Worm (Caenorhabditis elegans): ENCODE results near the gene Y97E10AL.1.

- TF ChIP-seq snpc-4 (tag; optimal IDR thresholded peaks at IDR 0.05) (no peak), pqm-1 (tag; optimal IDR thresholded peaks at IDR 0.05) (no peak), lin-13 (GFP tag; optimal IDR thresholded peaks at IDR 0.05) (no peak), zag-1 (tag; optimal IDR thresholded peaks at IDR 0.05) (no peak), egl-27 (tag; optimal IDR thresholded peaks at IDR 0.05) (no peak), mab-9 (GFP tag; IDR thresholded peaks at IDR 0.05) (no peak), ama-1 (optimal IDR thresholded peaks at IDR 0.05) (no peak), isw-1 (GFP tag; IDR thresholded peaks at IDR 0.05) (no peak), nhr-237 (tag; optimal IDR thresholded peaks at IDR 0.05) (no peak), elt-2 (tag; optimal IDR thresholded peaks at IDR 0.05) (no peak), ceh-88 (GFP tag; IDR thresholded peaks at IDR 0.05) (no peak), skn-1 (tag; optimal IDR thresholded peaks at IDR 0.05) (peak; percentile 62)
These were observed 30.8 kb upstream of the Y97E10AL.1 start, which contains the start of gene F26D11.12 for ce11 chrV:7955168-7955567.
